Worm (Caenorhabditis elegans) whole organism, L4 larva: ENCODE results near the gene M117.1.

Experiments used
- F44E2.7 ChIP-seq: fragments of 200-800 bp; sonication (Bioruptor generic); IDR thresholded peaks from 2 replicates; pipeline ENCODE4 v2.1.2; 2022; ENCODE audit warnings: missing genetic modification characterization, missing compliant biosample characterization
- F49E8.2 ChIP-seq: sonication (generic microtip); optimal IDR thresholded peaks from 2 replicates; lab custom pipeline; 2016; ENCODE audit warnings: missing compliant biosample characterization, mild to moderate bottlenecking, missing genetic modification characterization, borderline replicate concordance
- R02D3.7 ChIP-seq: fragments of 150-350 bp; sonication (generic microtip); optimal IDR thresholded peaks from 3 replicates; lab custom pipeline; 2014; ENCODE audit warnings: missing biosample characterization, missing genetic modification characterization
- Y105C5A.15 ChIP-seq: fragments of 200-800 bp; sonication (Bioruptor generic); IDR thresholded peaks from 2 replicates; pipeline ENCODE4 v1.3.6; 2022; ENCODE audit warnings: missing genetic modification characterization, missing compliant biosample characterization
- Y48G9A.11 ChIP-seq: fragments of 200-800 bp; sonication (Bioruptor generic); IDR thresholded peaks from 2 replicates; pipeline ENCODE4 v1.3.6; 2022; ENCODE audit warnings: missing genetic modification reagents, missing genetic modification characterization, missing compliant biosample characterization
- Y5F2A.4 ChIP-seq: fragments of 200-800 bp; sonication (Bioruptor generic); optimal IDR thresholded peaks from 2 replicates; lab custom pipeline; 2018; ENCODE audit warnings: mild to moderate bottlenecking, missing genetic modification characterization, missing compliant biosample characterization
- aly-2 ChIP-seq: sonication (generic microtip); optimal IDR thresholded peaks from 2 replicates; lab custom pipeline; 2018; ENCODE audit warnings: missing biosample characterization, missing genetic modification characterization
- ama-1 ChIP-seq: fragments of 150-350 bp; optimal IDR thresholded peaks from 2 replicates; lab custom pipeline; 2014; ENCODE audit warnings: inconsistent platforms, mixed read lengths
- arid-1 ChIP-seq: fragments of 200-800 bp; sonication (Bioruptor generic); conservative IDR thresholded peaks from 2 replicates; pipeline ENCODE4 v1.3.6; 2022; ENCODE audit warnings: missing genetic modification reagents, missing genetic modification characterization, missing compliant biosample characterization
- ceh-32 ChIP-seq: sonication (generic microtip); optimal IDR thresholded peaks from 2 replicates; lab custom pipeline; 2016; ENCODE audit warnings: mild to moderate bottlenecking, missing genetic modification characterization, missing compliant biosample characterization; ENCODE audit not compliant: poor library complexity
- ceh-44 ChIP-seq: fragments of 200-800 bp; sonication (Bioruptor generic); IDR thresholded peaks from 2 replicates; pipeline ENCODE4 v1.3.6; 2022; ENCODE audit warnings: missing genetic modification reagents, missing genetic modification characterization, missing compliant biosample characterization
- daf-8 ChIP-seq: fragments of 200-800 bp; sonication (Bioruptor generic); IDR thresholded peaks from 2 replicates; pipeline ENCODE4 v1.3.6; 2022; ENCODE audit warnings: missing genetic modification characterization, missing compliant biosample characterization
- dmd-9 ChIP-seq: fragments of 200-800 bp; sonication (Bioruptor generic); IDR thresholded peaks from 2 replicates; pipeline ENCODE4 v1.3.6; 2022; ENCODE audit warnings: missing genetic modification reagents, missing genetic modification characterization, missing compliant biosample characterization
- egl-27 ChIP-seq: sonication (generic microtip); optimal IDR thresholded peaks from 3 replicates; lab custom pipeline; 2017; ENCODE audit warnings: missing biosample characterization, missing genetic modification reagents, missing genetic modification characterization
- fos-1 ChIP-seq: fragments of 150-350 bp; optimal IDR thresholded peaks from 2 replicates; lab custom pipeline; 2014; ENCODE audit warnings: missing biosample characterization, missing genetic modification characterization
- hlh-11 ChIP-seq: fragments of 200-800 bp; sonication (Bioruptor generic); optimal IDR thresholded peaks from 2 replicates; lab custom pipeline; 2018; ENCODE audit warnings: mild to moderate bottlenecking, missing genetic modification characterization, missing compliant biosample characterization
- hlh-30 ChIP-seq: sonication (generic microtip); optimal IDR thresholded peaks from 2 replicates; lab custom pipeline; 2017; ENCODE audit warnings: antibody characterized with exemption, mild to moderate bottlenecking, missing genetic modification characterization, missing compliant biosample characterization; ENCODE audit not compliant: insufficient read depth
- lin-15B ChIP-seq: fragments of 150-350 bp; sonication (generic microtip); optimal IDR thresholded peaks from 3 replicates; lab custom pipeline; 2014; ENCODE audit warnings: missing biosample characterization, missing genetic modification characterization
- mdl-1 ChIP-seq, 2 experiments: fragments of 150-350 bp in 1 of 2; sonication (generic microtip) in 1 of 2; optimal IDR thresholded peaks; 2 replicates each; lab custom pipeline; 2014 to 2017; ENCODE audit warnings: missing biosample characterization in 2 of 2, missing genetic modification characterization in 2 of 2
- mes-2 ChIP-seq: sonication (generic microtip); optimal IDR thresholded peaks from 2 replicates; lab custom pipeline; 2016; ENCODE audit warnings: missing genotype, mild to moderate bottlenecking, missing genetic modification characterization, missing compliant biosample characterization; ENCODE audit not compliant: poor library complexity, severe bottlenecking
- mxl-2 ChIP-seq: fragments of 200-800 bp; sonication (Bioruptor generic); conservative IDR thresholded peaks from 2 replicates; pipeline ENCODE4 v1.3.6; 2022; ENCODE audit warnings: missing genetic modification reagents, missing genetic modification characterization, missing compliant biosample characterization
- mxl-3 ChIP-seq: fragments of 200-800 bp; sonication (Bioruptor generic); optimal IDR thresholded peaks from 2 replicates; lab custom pipeline; 2018; ENCODE audit warnings: mild to moderate bottlenecking, missing genetic modification characterization, missing compliant biosample characterization
- nhr-42 ChIP-seq: fragments of 200-800 bp; sonication (Bioruptor generic); IDR thresholded peaks from 2 replicates; pipeline ENCODE4 v1.3.6; 2022; ENCODE audit warnings: missing genetic modification characterization, missing compliant biosample characterization
- nhr-48 ChIP-seq: sonication (generic microtip); optimal IDR thresholded peaks from 2 replicates; lab custom pipeline; 2016; ENCODE audit warnings: mild to moderate bottlenecking, missing genetic modification characterization, missing compliant biosample characterization
- pha-4 ChIP-seq, 2 experiments: fragments of 150-350 bp in 1 of 2; fragments of 200-800 bp in 1 of 2; sonication (Bioruptor generic) in 1 of 2; IDR thresholded peaks in 1 of 2; optimal IDR thresholded peaks in 1 of 2; 2 replicates each; pipeline versions ENCODE4 v1.3.6 to Lab custom; 2014 to 2022; ENCODE audit warnings: missing genetic modification characterization in 2 of 2, missing genetic modification reagents in 2 of 2, missing biosample characterization in 1 of 2, missing compliant biosample characterization in 1 of 2
- php-3 ChIP-seq: fragments of 200-800 bp; sonication (Bioruptor generic); IDR thresholded peaks from 2 replicates; pipeline ENCODE4 v1.3.6; 2022; ENCODE audit warnings: missing genetic modification reagents, missing genetic modification characterization, missing compliant biosample characterization
- set-16 ChIP-seq: fragments of 200-800 bp; sonication (Bioruptor generic); IDR thresholded peaks from 2 replicates; pipeline ENCODE4 v1.3.6; 2022; ENCODE audit warnings: missing genetic modification reagents, missing genetic modification characterization, missing compliant biosample characterization
- snpc-4 ChIP-seq: fragments of 150-350 bp; optimal IDR thresholded peaks from 2 replicates; lab custom pipeline; 2014; ENCODE audit warnings: missing biosample characterization, missing genetic modification characterization
- vab-7 ChIP-seq: fragments of 200-800 bp; sonication (Bioruptor generic); IDR thresholded peaks from 2 replicates; pipeline ENCODE4 v1.3.6; 2022; ENCODE audit warnings: missing genetic modification reagents, missing genetic modification characterization, missing compliant biosample characterization
- zag-1 ChIP-seq: fragments of 150-350 bp; optimal IDR thresholded peaks from 2 replicates; lab custom pipeline; 2014; ENCODE audit warnings: missing biosample characterization, missing genetic modification characterization
- zfp-3 ChIP-seq: fragments of 200-800 bp; sonication (Bioruptor generic); conservative IDR thresholded peaks from 2 replicates; pipeline ENCODE4 v1.3.6; 2022; ENCODE audit warnings: missing genetic modification reagents, missing genetic modification characterization, missing compliant biosample characterization
- zip-11 ChIP-seq: fragments of 200-800 bp; sonication (Bioruptor generic); IDR thresholded peaks from 2 replicates; pipeline ENCODE4 v1.3.6; 2022; ENCODE audit warnings: missing genetic modification characterization, missing compliant biosample characterization
- zip-2 ChIP-seq: fragments of 150-350 bp; optimal IDR thresholded peaks from 2 replicates; lab custom pipeline; 2014; ENCODE audit warnings: missing biosample characterization, missing genetic modification characterization

Gene M117.1

DNA sequence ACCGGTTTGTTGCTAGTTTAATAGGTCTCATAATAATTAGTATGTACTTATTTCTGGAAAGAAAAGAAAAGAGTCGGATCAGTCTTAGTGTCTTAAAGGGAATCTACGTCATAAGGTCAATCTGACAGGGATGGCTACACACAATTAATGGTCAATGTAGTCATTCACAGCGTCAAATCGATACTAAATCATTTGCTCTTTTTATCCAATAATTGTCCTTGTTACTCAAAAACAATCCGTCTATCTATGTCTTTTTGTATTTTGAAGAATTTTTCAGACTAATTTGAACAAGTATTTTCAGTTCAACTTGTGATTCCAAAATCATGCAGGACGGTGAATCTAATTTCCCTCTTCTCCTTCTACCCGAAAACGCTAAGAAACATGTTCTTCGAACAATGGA lies 24.6 kb downstream of the M117.1 start, which contains the start of gene fbxb-3:
Gene fbxb-3 (plus strand): TSS at position 301 of the 400 bp plus-strand sequence.
- TF ChIP-seq R02D3.7 (tag; lab: Kevin White, UChicago) (no peak), mdl-1 (tag; optimal IDR thresholded peaks at IDR 0.05; lab: Kevin White, UChicago) (no peak), Y105C5A.15 (GFP tag; lab: Robert Waterston, UW) (no peak), F44E2.7 (GFP tag; lab: Robert Waterston, UW) (no peak), set-16 (GFP tag; lab: Robert Waterston, UW) (no peak), ceh-32 (tag; lab: Kevin White, UChicago) (no peak), mxl-3 (GFP tag; lab: Kevin White, UChicago) (no peak), daf-8 (GFP tag; lab: Robert Waterston, UW) (no peak), hlh-30 (tag; lab: Kevin White, UChicago) (no peak), vab-7 (GFP tag; lab: Robert Waterston, UW) (no peak), Y48G9A.11 (GFP tag; lab: Robert Waterston, UW) (no peak), egl-27 (tag; lab: Kevin White, UChicago) (no peak), zag-1 (tag; lab: Kevin White, UChicago) (no peak), Y5F2A.4 (GFP tag; lab: Kevin White, UChicago) (no peak), aly-2 (tag; lab: Kevin White, UChicago) (no peak), fos-1 (tag; lab: Kevin White, UChicago) (no peak), ceh-44 (GFP tag; lab: Robert Waterston, UW) (no peak), zip-2 (tag; lab: Kevin White, UChicago) (no peak)

DNA sequence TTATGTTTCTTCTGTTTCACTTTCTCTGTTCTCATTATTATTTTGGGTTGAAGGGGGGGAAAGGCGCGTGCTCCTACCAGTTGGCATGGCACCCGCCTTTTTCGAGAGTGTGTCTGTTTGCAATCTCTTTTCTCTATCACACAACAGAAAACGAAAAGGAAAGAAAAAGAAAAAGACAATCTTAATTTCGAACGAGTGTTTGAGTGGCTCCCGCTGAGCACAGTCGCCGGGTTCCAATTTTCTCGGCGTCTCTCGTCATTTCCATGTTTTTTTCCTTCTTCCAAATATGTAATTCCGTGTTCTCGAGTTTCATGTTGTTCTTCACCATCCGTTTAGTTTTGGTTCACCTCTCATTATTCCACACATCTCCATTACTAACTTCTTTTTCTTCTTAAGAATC lies 28.1 kb downstream of the M117.1 start, which contains the start of gene F38H4.3:
Gene F38H4.3 (plus strand): TSS at position 301 of the 400 bp plus-strand sequence.
- TF ChIP-seq arid-1 (no peak), snpc-4 (tag; lab: Kevin White, UChicago) (no peak), nhr-42 (GFP tag; lab: Robert Waterston, UW) (no peak), dmd-9 (GFP tag; lab: Robert Waterston, UW) (no peak), zip-11 (GFP tag; lab: Robert Waterston, UW) (no peak), php-3 (GFP tag; lab: Robert Waterston, UW) (no peak), ama-1 (no peak)
- TF ChIP-seq, all 104 proteins: peak for 0

DNA sequence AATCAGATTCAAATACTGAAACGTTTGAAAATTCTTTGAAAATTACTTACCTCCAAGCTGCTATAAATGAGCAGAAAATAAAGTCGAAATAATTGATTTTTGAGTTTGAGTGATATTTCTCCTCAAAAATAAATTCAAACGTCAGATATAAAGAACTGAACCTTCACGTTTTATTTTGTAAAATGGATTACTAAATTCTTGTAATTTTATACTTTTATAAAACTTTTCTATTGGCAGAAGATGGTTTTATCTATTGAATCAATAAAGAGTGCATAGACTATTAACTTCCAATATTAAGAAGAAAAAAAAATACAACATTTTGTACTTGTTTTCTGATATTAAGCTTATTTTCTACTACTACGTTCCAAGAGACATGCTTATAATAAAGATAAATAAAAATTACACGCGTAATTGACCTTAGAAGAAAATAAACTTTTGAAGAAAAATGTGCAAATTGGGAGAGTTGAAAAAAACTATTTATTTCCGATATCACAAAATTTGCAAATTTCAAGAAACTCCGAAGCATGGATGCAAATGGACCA lies 33.8 kb downstream of the M117.1 start, which contains the start of the genes F38H4.6 and F38H4.4:
Gene F38H4.6 (minus strand): TSS at position 101 of the 542 bp plus-strand sequence.
Gene F38H4.4 (plus strand): TSS at position 492 of the 542 bp plus-strand sequence.
- no peak for TF ChIP-seq mes-2 (tag; lab: Kevin White, UChicago)
- TF ChIP-seq hlh-11 (tag; lab: Kevin White, UChicago), result no peak
- no peak for TF ChIP-seq zfp-3 (GFP tag; lab: Robert Waterston, UW)
- no peak for TF ChIP-seq mxl-2

DNA sequence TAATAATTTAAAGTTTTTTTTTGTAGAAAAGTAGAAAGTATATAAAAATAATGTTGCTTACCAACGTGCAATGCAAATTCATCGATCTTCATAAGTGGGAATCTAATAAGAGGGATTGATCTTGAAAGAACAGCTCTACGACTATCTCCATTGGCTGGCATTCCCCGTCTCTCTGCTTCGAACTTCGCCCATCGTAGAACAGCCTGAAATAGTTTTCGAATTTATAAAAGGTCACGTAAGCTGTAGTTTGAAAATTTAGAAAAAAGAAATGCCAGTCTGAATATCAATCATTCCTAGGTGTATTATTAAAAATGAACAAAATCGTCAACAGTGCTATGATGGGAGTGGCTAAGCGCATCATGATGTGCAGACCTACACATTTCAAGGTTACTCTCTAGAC lies 37.8 kb downstream of the M117.1 start, which contains the start of gene F38H4.5:
Gene F38H4.5 (plus strand): TSS at position 301 of the 400 bp plus-strand sequence.
- TF ChIP-seq lin-15B (no peak), nhr-48 (tag; lab: Kevin White, UChicago) (no peak), pha-4 (GFP tag; IDR thresholded peaks at IDR 0.05; lab: Robert Waterston, UW) (no peak), pha-4 (tag; optimal IDR thresholded peaks at IDR 0.05; lab: Kevin White, UChicago) (no peak), F49E8.2 (tag; lab: Kevin White, UChicago) (no peak)
